Worm (Caenorhabditis elegans) whole organism, L4 larva: Measurements from ENCODE around the gene ceh-62.

Experiments
- F49E8.2 ChIP-seq: sonication (generic microtip); optimal IDR thresholded peaks from 2 replicates; lab custom pipeline; 2016; ENCODE audit warnings: missing compliant biosample characterization, mild to moderate bottlenecking, missing genetic modification characterization, borderline replicate concordance
- aly-2 ChIP-seq: sonication (generic microtip); optimal IDR thresholded peaks from 2 replicates; lab custom pipeline; 2018; ENCODE audit warnings: missing biosample characterization, missing genetic modification characterization
- ama-1 ChIP-seq: fragments of 150-350 bp; optimal IDR thresholded peaks from 2 replicates; lab custom pipeline; 2014; ENCODE audit warnings: inconsistent platforms, mixed read lengths
- dmd-8 ChIP-seq: fragments of 200-800 bp; sonication (Bioruptor generic); IDR thresholded peaks from 2 replicates; pipeline ENCODE4 v1.3.6; 2022; ENCODE audit warnings: missing genetic modification characterization, missing compliant biosample characterization
- lin-39 ChIP-seq: fragments of 150-350 bp; optimal IDR thresholded peaks from 2 replicates; lab custom pipeline; 2014; ENCODE audit warnings: missing biosample characterization, missing genetic modification reagents, missing genetic modification characterization
- mes-2 ChIP-seq: sonication (generic microtip); optimal IDR thresholded peaks from 2 replicates; lab custom pipeline; 2016; ENCODE audit warnings: missing genotype, mild to moderate bottlenecking, missing genetic modification characterization, missing compliant biosample characterization; ENCODE audit not compliant: poor library complexity, severe bottlenecking
- nhr-10 ChIP-seq: fragments of 150-350 bp; optimal IDR thresholded peaks from 2 replicates; lab custom pipeline; 2014; ENCODE audit warnings: missing biosample characterization, missing genetic modification characterization
- nhr-25 ChIP-seq: sonication (generic microtip); optimal IDR thresholded peaks from 2 replicates; lab custom pipeline; 2017; ENCODE audit warnings: missing genetic modification characterization, mild to moderate bottlenecking, missing compliant biosample characterization, antibody characterized with exemption, moderate library complexity, borderline replicate concordance; ENCODE audit not compliant: insufficient read depth
- pha-4 ChIP-seq, 2 experiments: fragments of 150-350 bp in 1 of 2; fragments of 200-800 bp in 1 of 2; sonication (Bioruptor generic) in 1 of 2; IDR thresholded peaks in 1 of 2; optimal IDR thresholded peaks in 1 of 2; 2 replicates each; pipeline versions ENCODE4 v1.3.6 to Lab custom; 2014 to 2022; ENCODE audit warnings: missing genetic modification characterization in 2 of 2, missing genetic modification reagents in 2 of 2, missing biosample characterization in 1 of 2, missing compliant biosample characterization in 1 of 2
- snpc-1.2 ChIP-seq: fragments of 200-800 bp; sonication (Bioruptor generic); IDR thresholded peaks from 2 replicates; pipeline ENCODE4 v1.3.6; 2022; ENCODE audit warnings: missing genetic modification reagents, missing genetic modification characterization, missing compliant biosample characterization
- unc-62 ChIP-seq, 3 experiments: fragments of 150-350 bp in 1 of 3; sonication (generic microtip); optimal IDR thresholded peaks in 2 of 3; peaks in 1 of 3; 1 replicate in 1 of 3; 2 replicates in 2 of 3; lab custom pipeline; 2014 to 2017; ENCODE audit warnings: missing biosample characterization in 3 of 3, missing genetic modification characterization in 3 of 3, missing genetic modification reagents in 3 of 3, missing genotype in 1 of 3
- ztf-11 ChIP-seq: fragments of 150-350 bp; optimal IDR thresholded peaks from 2 replicates; lab custom pipeline; 2014; ENCODE audit warnings: missing biosample characterization, missing genetic modification characterization

ce11 chrII:10852880-10853279 is 47.3 kb downstream of the ceh-62 start:
- TF ChIP-seq snpc-1.2 (GFP tag; lab: Robert Waterston, UW) (no peak), lin-39 (tag; lab: Kevin White, UChicago) (no peak), aly-2 (tag; lab: Kevin White, UChicago) (no peak), ztf-11 (tag; lab: Kevin White, UChicago) (no peak), nhr-10 (no peak), pha-4 (GFP tag; IDR thresholded peaks at IDR 0.05; lab: Robert Waterston, UW) (no peak), pha-4 (tag; optimal IDR thresholded peaks at IDR 0.05; lab: Kevin White, UChicago) (no peak), ama-1 (lab: Kevin White, UChicago) (no peak), dmd-8 (GFP tag; lab: Robert Waterston, UW) (no peak), F49E8.2 (no peak), nhr-25 (tag; lab: Kevin White, UChicago) (no peak), unc-62 (GFP tag; optimal IDR thresholded peaks at IDR 0.05 in 1 of 2; lab: Kevin White, UChicago) (no peak), unc-62 (tag; optimal IDR thresholded peaks at IDR 0.05; lab: Kevin White, UChicago) (no peak), mes-2 (tag; lab: Kevin White, UChicago) (no peak)
